Fruit fly (Drosophila melanogaster) whole organism, embryonic: ENCODE results near the gene CG7650.

Source experiments
- Adf1 ChIP-seq: fragments of 200-800 bp; sonication (Bioruptor generic); IDR thresholded peaks from 2 replicates; pipeline ENCODE4 v1.3.6; 2022; ENCODE audit warnings: missing biosample characterization, missing genetic modification characterization
- Atf-2 ChIP-seq: fragments of 200-800 bp; sonication (Bioruptor generic); optimal IDR thresholded peaks from 2 replicates; lab custom pipeline; 2016; ENCODE audit warnings: missing biosample characterization, missing genetic modification characterization
- CG10959 ChIP-seq: fragments of 200-800 bp; sonication (Bioruptor generic); IDR thresholded peaks from 2 replicates; pipeline ENCODE4 v1.3.6; 2022; ENCODE audit warnings: missing biosample characterization, missing genetic modification characterization
- CG11398 ChIP-seq: fragments of 200-800 bp; sonication (Bioruptor generic); optimal IDR thresholded peaks from 2 replicates; lab custom pipeline; 2016; ENCODE audit warnings: missing biosample characterization, missing genetic modification characterization
- CG11723 ChIP-seq: fragments of 200-800 bp; sonication (Bioruptor generic); optimal IDR thresholded peaks from 2 replicates; lab custom pipeline; 2017; ENCODE audit warnings: missing biosample characterization, mild to moderate bottlenecking, missing genetic modification characterization
- CG12299 ChIP-seq: fragments of 200-800 bp; sonication (Bioruptor generic); optimal IDR thresholded peaks from 2 replicates; lab custom pipeline; 2018; ENCODE audit warnings: missing biosample characterization, mild to moderate bottlenecking, missing genetic modification characterization
- CG1233 ChIP-seq: fragments of 200-800 bp; sonication (Bioruptor generic); optimal IDR thresholded peaks from 4 replicates; lab custom pipeline; 2018; ENCODE audit warnings: missing biosample characterization, mild to moderate bottlenecking, missing genetic modification characterization
- CG17186 ChIP-seq: fragments of 200-800 bp; sonication (Bioruptor generic); optimal IDR thresholded peaks from 3 replicates; lab custom pipeline; 2017; ENCODE audit warnings: missing biosample characterization, missing genetic modification reagents, missing genetic modification characterization
- CG18619 ChIP-seq: fragments of 200-800 bp; sonication (Bioruptor generic); optimal IDR thresholded peaks from 3 replicates; lab custom pipeline; 2017; ENCODE audit warnings: missing biosample characterization, mild to moderate bottlenecking, missing genetic modification characterization
- CG30403 ChIP-seq: fragments of 200-800 bp; sonication (Bioruptor generic); optimal IDR thresholded peaks from 3 replicates; lab custom pipeline; 2016; ENCODE audit warnings: missing biosample characterization, missing genetic modification characterization
- CG3163 ChIP-seq: fragments of 200-800 bp; sonication (Bioruptor generic); optimal IDR thresholded peaks from 3 replicates; lab custom pipeline; 2016; ENCODE audit warnings: missing biosample characterization, missing genetic modification characterization
- CG33213 ChIP-seq: fragments of 200-800 bp; sonication (Bioruptor generic); optimal IDR thresholded peaks from 3 replicates; lab custom pipeline; 2016; ENCODE audit warnings: missing biosample characterization, missing genetic modification characterization
- CG3407 ChIP-seq: fragments of 200-800 bp; sonication (Bioruptor generic); optimal IDR thresholded peaks from 2 replicates; lab custom pipeline; 2018; ENCODE audit warnings: missing biosample characterization, mild to moderate bottlenecking, missing genetic modification characterization
- CG4404 ChIP-seq: fragments of 200-800 bp; sonication (Bioruptor generic); IDR thresholded peaks from 2 replicates; pipeline ENCODE4 v1.3.6; 2022; ENCODE audit warnings: missing biosample characterization, missing genetic modification characterization
- CG4424 ChIP-seq: fragments of 200-800 bp; sonication (Bioruptor generic); optimal IDR thresholded peaks from 3 replicates; lab custom pipeline; 2016; ENCODE audit warnings: missing biosample characterization, missing genetic modification characterization
- CG4820 ChIP-seq: fragments of 200-800 bp; sonication (Bioruptor generic); optimal IDR thresholded peaks from 3 replicates; lab custom pipeline; 2016; ENCODE audit warnings: missing biosample characterization, missing genetic modification characterization
- CG6683 ChIP-seq: fragments of 200-800 bp; sonication (Bioruptor generic); optimal IDR thresholded peaks from 2 replicates; lab custom pipeline; 2017; ENCODE audit warnings: missing biosample characterization, mild to moderate bottlenecking, missing genetic modification characterization, missing genetic modification reagents
- CG7271 ChIP-seq: fragments of 200-800 bp; sonication (Bioruptor generic); optimal IDR thresholded peaks from 2 replicates; lab custom pipeline; 2018; ENCODE audit warnings: missing biosample characterization, mild to moderate bottlenecking, missing genetic modification characterization, moderate library complexity
- CG7839 ChIP-seq: fragments of 200-800 bp; sonication (Bioruptor generic); optimal IDR thresholded peaks from 3 replicates; lab custom pipeline; 2018; ENCODE audit warnings: missing biosample characterization, mild to moderate bottlenecking, missing genetic modification characterization, moderate library complexity
- CoRest ChIP-seq: fragments of 200-800 bp; sonication (Bioruptor generic); optimal IDR thresholded peaks from 3 replicates; lab custom pipeline; 2018; ENCODE audit warnings: missing biosample characterization, mild to moderate bottlenecking, missing genetic modification characterization, moderate library complexity
- Gsc ChIP-seq: fragments of 200-800 bp; sonication (Bioruptor generic); IDR thresholded peaks from 2 replicates; pipeline ENCODE4 v1.3.6; 2022; ENCODE audit warnings: missing biosample characterization, missing genetic modification characterization
- Gug ChIP-seq: fragments of 200-800 bp; sonication (Bioruptor generic); IDR thresholded peaks from 4 replicates; pipeline ENCODE4 v1.3.6; 2022; ENCODE audit warnings: missing biosample characterization, missing genetic modification characterization
- H15 ChIP-seq: fragments of 200-800 bp; sonication (Bioruptor generic); IDR thresholded peaks from 3 replicates; pipeline ENCODE4 v1.3.6; 2022; ENCODE audit warnings: missing biosample characterization, missing genetic modification characterization
- Hmr ChIP-seq: fragments of 200-800 bp; sonication (Bioruptor generic); optimal IDR thresholded peaks from 3 replicates; lab custom pipeline; 2017; ENCODE audit warnings: mild to moderate bottlenecking, missing biosample characterization, missing genetic modification reagents, missing genetic modification characterization
- Hr78 ChIP-seq, 2 experiments: fragments of 200-800 bp in 1 of 2; fragments of >200 bp in 1 of 2; sonication (Bioruptor generic) in 1 of 2; optimal IDR thresholded peaks; 2 replicates each; lab custom pipeline; 2017 to 2019; ENCODE audit warnings: missing biosample characterization in 2 of 2, missing genetic modification characterization in 2 of 2, mild to moderate bottlenecking in 1 of 2, moderate library complexity in 1 of 2
- MTF-1 ChIP-seq: fragments of 200-800 bp; sonication (Bioruptor generic); optimal IDR thresholded peaks from 2 replicates; lab custom pipeline; 2018; ENCODE audit warnings: missing biosample characterization, mild to moderate bottlenecking, missing genetic modification characterization, borderline replicate concordance
- Nf-YC ChIP-seq: fragments of 200-800 bp; optimal IDR thresholded peaks from 3 replicates; lab custom pipeline; 2019; ENCODE audit warnings: missing biosample characterization, mild to moderate bottlenecking, missing genetic modification characterization, moderate library complexity
- Sry-β ChIP-seq: fragments of 200-800 bp; sonication (Bioruptor generic); optimal IDR thresholded peaks from 2 replicates; lab custom pipeline; 2018; ENCODE audit warnings: missing biosample characterization, mild to moderate bottlenecking, missing genetic modification characterization, moderate library complexity
- Ssrp ChIP-seq: fragments of 200-800 bp; sonication (Bioruptor generic); optimal IDR thresholded peaks from 2 replicates; lab custom pipeline; 2018; ENCODE audit warnings: missing biosample characterization, mild to moderate bottlenecking, missing genetic modification characterization, moderate library complexity
- Tbp ChIP-seq: fragments of >200 bp; optimal IDR thresholded peaks from 2 replicates; lab custom pipeline; 2018; ENCODE audit warnings: missing biosample characterization, missing genetic modification characterization
- Xrp1 ChIP-seq: fragments of 200-800 bp; sonication (Bioruptor generic); IDR thresholded peaks from 2 replicates; pipeline ENCODE4 v1.3.6; 2022; ENCODE audit warnings: missing biosample characterization, missing genetic modification characterization
- amos ChIP-seq: fragments of 200-800 bp; sonication (Bioruptor generic); IDR thresholded peaks from 2 replicates; pipeline ENCODE4 v1.3.6; 2022; ENCODE audit warnings: missing biosample characterization, missing genetic modification characterization; ENCODE audit not compliant: partially characterized antibody
- esg ChIP-seq: fragments of 200-800 bp; sonication (Bioruptor generic); conservative IDR thresholded peaks from 2 replicates; pipeline ENCODE4 v1.3.6; 2022; ENCODE audit warnings: missing biosample characterization, missing genetic modification characterization
- hbn ChIP-seq: fragments of 200-800 bp; sonication (Bioruptor generic); IDR thresholded peaks from 2 replicates; pipeline ENCODE4 v1.3.6; 2022; ENCODE audit warnings: missing biosample characterization, missing genetic modification characterization; ENCODE audit not compliant: partially characterized antibody
- jumu ChIP-seq: fragments of 200-800 bp; sonication (Bioruptor generic); optimal IDR thresholded peaks from 3 replicates; lab custom pipeline; 2016; ENCODE audit warnings: missing biosample characterization, missing genetic modification characterization
- kni ChIP-seq: fragments of 200-800 bp; sonication (Bioruptor generic); optimal IDR thresholded peaks from 3 replicates; lab custom pipeline; 2017; ENCODE audit warnings: mild to moderate bottlenecking, missing biosample characterization, missing genetic modification reagents, missing genetic modification characterization
- lola ChIP-seq, 3 experiments: fragments of >200 bp in 2 of 3; fragments of 200-800 bp in 1 of 3; sonication (Bioruptor generic) in 1 of 3; optimal IDR thresholded peaks; 2 replicates each; lab custom pipeline; 2017 to 2019; ENCODE audit warnings: missing biosample characterization in 3 of 3, missing genetic modification characterization in 3 of 3, mild to moderate bottlenecking in 1 of 3, moderate library complexity in 1 of 3
- mld ChIP-seq: fragments of 200-800 bp; sonication (Bioruptor generic); IDR thresholded peaks from 3 replicates; pipeline ENCODE4 v1.3.6; 2022; ENCODE audit warnings: missing biosample characterization, missing genetic modification characterization; ENCODE audit not compliant: partially characterized antibody
- nau ChIP-seq: fragments of 200-800 bp; sonication (Bioruptor generic); optimal IDR thresholded peaks from 3 replicates; lab custom pipeline; 2017; ENCODE audit warnings: missing biosample characterization, mild to moderate bottlenecking, missing genetic modification characterization, missing genetic modification reagents
- nerfin-1 ChIP-seq: fragments of 200-800 bp; sonication (Bioruptor generic); optimal IDR thresholded peaks from 3 replicates; lab custom pipeline; 2019; ENCODE audit warnings: missing biosample characterization, mild to moderate bottlenecking, missing genetic modification characterization, moderate library complexity
- nerfin-2 ChIP-seq: fragments of 200-800 bp; sonication (Bioruptor generic); IDR thresholded peaks from 2 replicates; pipeline ENCODE4 v1.3.6; 2022; ENCODE audit warnings: missing biosample characterization, missing genetic modification characterization; ENCODE audit not compliant: partially characterized antibody
- odd ChIP-seq: fragments of 200-800 bp; sonication (Bioruptor generic); optimal IDR thresholded peaks from 2 replicates; lab custom pipeline; 2017; ENCODE audit warnings: missing biosample characterization, mild to moderate bottlenecking, missing genetic modification characterization
- org-1 ChIP-seq: fragments of 200-800 bp; sonication (Bioruptor generic); optimal IDR thresholded peaks from 2 replicates; lab custom pipeline; 2017; ENCODE audit warnings: missing biosample characterization, missing genetic modification characterization
- pzg ChIP-seq: fragments of 200-800 bp; sonication (Bioruptor generic); optimal IDR thresholded peaks from 3 replicates; lab custom pipeline; 2018; ENCODE audit warnings: missing biosample characterization, mild to moderate bottlenecking, missing genetic modification characterization, moderate library complexity
- seq ChIP-seq: fragments of 200-800 bp; sonication (Bioruptor generic); IDR thresholded peaks from 2 replicates; pipeline ENCODE4 v1.3.6; 2022; ENCODE audit warnings: missing biosample characterization, missing genetic modification characterization
- shn ChIP-seq: fragments of 200-800 bp; sonication (Bioruptor generic); optimal IDR thresholded peaks from 3 replicates; lab custom pipeline; 2016; ENCODE audit warnings: missing biosample characterization, missing genetic modification characterization
- tgo ChIP-seq: fragments of 200-800 bp; sonication (Bioruptor generic); IDR thresholded peaks from 3 replicates; pipeline ENCODE4 v1.3.6; 2022; ENCODE audit warnings: missing biosample characterization, missing genetic modification characterization
- ttk ChIP-seq: fragments of 200-800 bp; sonication (Bioruptor generic); IDR thresholded peaks from 2 replicates; pipeline ENCODE4 v2.1.2; 2022; ENCODE audit warnings: missing biosample characterization, missing genetic modification characterization
- tup ChIP-seq: fragments of 200-800 bp; sonication (Bioruptor generic); optimal IDR thresholded peaks from 2 replicates; lab custom pipeline; 2016; ENCODE audit warnings: missing biosample characterization, mild to moderate bottlenecking, missing genetic modification characterization, moderate library complexity
- tx ChIP-seq: fragments of 200-800 bp; sonication (Bioruptor generic); optimal IDR thresholded peaks from 2 replicates; lab custom pipeline; 2016; ENCODE audit warnings: missing biosample characterization, missing genetic modification characterization

CG7650 gene

DNA sequence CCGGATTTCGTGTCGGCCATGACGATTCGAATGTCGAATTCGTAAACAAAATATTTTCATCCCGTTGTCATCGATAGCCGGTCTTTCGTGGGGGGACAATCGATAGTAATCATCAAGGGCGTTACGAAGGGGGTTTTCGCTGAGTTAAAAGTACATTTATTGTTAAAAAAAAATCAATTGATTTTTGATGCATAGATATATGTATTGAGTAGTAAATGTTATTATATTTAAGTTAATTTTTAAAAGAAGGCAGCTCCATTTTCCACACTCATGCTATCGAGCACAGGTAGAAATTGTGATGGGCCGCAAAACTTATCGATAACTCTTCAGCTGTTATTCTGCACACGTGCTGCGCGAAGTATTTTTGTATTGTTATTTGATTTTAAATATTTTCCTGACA lies 29.7 kb downstream of the CG7650 start, which contains the start of the genes mrn and CG12301 (continued):
- peak; percentile 60; the same call in 1 of the 2 replicates for TF ChIP-seq Gsc (GFP tag; lab: Robert Waterston, UW)
- TF ChIP-seq nerfin-1 (tag; lab: Kevin White, UChicago) = peak; percentile 60
- peak; percentile 62 for TF ChIP-seq Ssrp (tag; lab: Kevin White, UChicago)
- peak; percentile 71 for TF ChIP-seq esg (GFP tag; lab: Robert Waterston, UW)
- TF ChIP-seq kni = no peak
- TF ChIP-seq MTF-1 (GFP tag; lab: Kevin White, UChicago) = no peak
- peak; percentile 94 for TF ChIP-seq tgo (GFP tag; lab: Robert Waterston, UW)
- peak; percentile 63; the same call in 1 of the 3 replicates for TF ChIP-seq mld (GFP tag; lab: Robert Waterston, UW)
- no peak for TF ChIP-seq CG7839 (tag; lab: Kevin White, UChicago)
- TF ChIP-seq tx (GFP tag; lab: Kevin White, UChicago) = no peak
- TF ChIP-seq Atf-2 (GFP tag; lab: Kevin White, UChicago) = peak; percentile 23
- TF ChIP-seq CG11398 (GFP tag; lab: Kevin White, UChicago) = no peak
- peak; percentile 94 for TF ChIP-seq Xrp1
- TF ChIP-seq CG33213 (GFP tag; lab: Kevin White, UChicago) = no peak
- peak; percentile 90 for TF ChIP-seq nerfin-2 (GFP tag; lab: Robert Waterston, UW)
- TF ChIP-seq CG1233 (GFP tag; lab: Kevin White, UChicago) = no peak
- TF ChIP-seq jumu = peak; percentile 44
- no peak for TF ChIP-seq nau (GFP tag; lab: Kevin White, UChicago)
- peak; percentile 50 for TF ChIP-seq CG18619 (GFP tag; lab: Kevin White, UChicago)
- peak in 1 of 3 experiments; percentile 48 for TF ChIP-seq lola (GFP tag; optimal IDR thresholded peaks at IDR 0.05; lab: Kevin White, UChicago)
- peak; percentile 40 for TF ChIP-seq CG4820 (GFP tag; lab: Kevin White, UChicago)
- peak; percentile 89 for TF ChIP-seq Gug (GFP tag; lab: Robert Waterston, UW)
- TF ChIP-seq pzg (GFP tag; lab: Kevin White, UChicago) = peak; percentile 73
- no peak for TF ChIP-seq CG3407 (GFP tag; lab: Kevin White, UChicago)
- no peak for TF ChIP-seq CoRest (tag; lab: Kevin White, UChicago)
- TF ChIP-seq CG17186 = peak; percentile 67
- TF ChIP-seq amos (GFP tag; lab: Robert Waterston, UW) = peak; percentile 85
- peak; percentile 91 for TF ChIP-seq hbn (GFP tag; lab: Robert Waterston, UW)
- TF ChIP-seq tup (GFP tag; lab: Kevin White, UChicago) = peak; percentile 49
- TF ChIP-seq Adf1 (GFP tag; lab: Robert Waterston, UW) = peak; percentile 57
- TF ChIP-seq CG4404 (GFP tag; lab: Robert Waterston, UW) = peak; percentile 90
- TF ChIP-seq CG7271 (tag; lab: Kevin White, UChicago) = no peak
- TF ChIP-seq CG4424 (GFP tag; lab: Kevin White, UChicago) = peak; percentile 82
- TF ChIP-seq CG3163 (GFP tag; lab: Kevin White, UChicago) = no peak
- TF ChIP-seq odd (GFP tag; lab: Kevin White, UChicago) = no peak
- TF ChIP-seq CG12299 = peak; percentile 20
- TF ChIP-seq CG6683 (GFP tag; lab: Kevin White, UChicago) = peak; percentile 43
- peak; percentile 95 for TF ChIP-seq H15 (GFP tag; lab: Robert Waterston, UW)
- TF ChIP-seq CG10959 = no peak
- TF ChIP-seq CG30403 = peak; percentile 87
- TF ChIP-seq org-1 = no peak
- no peak for TF ChIP-seq seq (GFP tag; lab: Robert Waterston, UW)
- TF ChIP-seq Hr78 (GFP tag; optimal IDR thresholded peaks at IDR 0.05; lab: Kevin White, UChicago) = no peak
- peak; percentile 14 for TF ChIP-seq Tbp
- TF ChIP-seq CG11723 (GFP tag; lab: Kevin White, UChicago) = no peak
- no peak for TF ChIP-seq Hmr (GFP tag; lab: Kevin White, UChicago)
- TF ChIP-seq Nf-YC = no peak
- peak; percentile 71 for TF ChIP-seq ttk (GFP tag; lab: Robert Waterston, UW)
- peak; percentile 25 for TF ChIP-seq shn (GFP tag; lab: Kevin White, UChicago)
- TF ChIP-seq Sry-β = no peak
